Worm (Caenorhabditis elegans) whole organism, L3 larva: Measurements from ENCODE around the gene irld-36.

Experiments
- aly-2 ChIP-seq: fragments of 150-350 bp; optimal IDR thresholded peaks from 2 replicates; lab custom pipeline; 2014; ENCODE audit warnings: missing biosample characterization, missing genetic modification characterization
- ama-1 ChIP-seq: fragments of 150-350 bp; optimal IDR thresholded peaks from 2 replicates; lab custom pipeline; 2018
- ceh-28 ChIP-seq: fragments of 150-350 bp; optimal IDR thresholded peaks from 2 replicates; lab custom pipeline; 2014; ENCODE audit warnings: missing biosample characterization, missing genetic modification reagents, missing genetic modification characterization
- egl-27 ChIP-seq: sonication (generic microtip); optimal IDR thresholded peaks from 4 replicates; lab custom pipeline; 2017; ENCODE audit warnings: missing biosample characterization, missing genetic modification reagents, missing genetic modification characterization
- fos-1 ChIP-seq: fragments of 150-350 bp; optimal IDR thresholded peaks from 2 replicates; lab custom pipeline; 2014; ENCODE audit warnings: missing biosample characterization, missing genetic modification characterization
- lin-15B ChIP-seq: fragments of 150-350 bp; optimal IDR thresholded peaks from 2 replicates; lab custom pipeline; 2014; ENCODE audit warnings: missing biosample characterization, missing genetic modification characterization
- mdl-1 ChIP-seq: fragments of 150-350 bp; optimal IDR thresholded peaks from 2 replicates; lab custom pipeline; 2014; ENCODE audit warnings: missing biosample characterization, missing genetic modification characterization
- nhr-25 ChIP-seq: sonication (generic microtip); optimal IDR thresholded peaks from 2 replicates; lab custom pipeline; 2017; ENCODE audit warnings: missing biosample characterization, missing genetic modification characterization
- nhr-28 ChIP-seq: fragments of 150-350 bp; optimal IDR thresholded peaks from 2 replicates; lab custom pipeline; 2014; ENCODE audit warnings: missing biosample characterization, missing genetic modification characterization
- nhr-76 ChIP-seq: fragments of 150-350 bp; sonication (generic microtip); optimal IDR thresholded peaks from 5 replicates; lab custom pipeline; 2014; ENCODE audit warnings: missing biosample characterization, missing genetic modification characterization
- pha-4 ChIP-seq: fragments of 150-350 bp; optimal IDR thresholded peaks from 2 replicates; lab custom pipeline; 2014; ENCODE audit warnings: missing biosample characterization, missing genetic modification reagents, missing genetic modification characterization
- pqm-1 ChIP-seq: fragments of 150-350 bp; optimal IDR thresholded peaks from 2 replicates; lab custom pipeline; 2017; ENCODE audit warnings: missing biosample characterization, missing genetic modification characterization, inconsistent platforms
- snpc-4 ChIP-seq: fragments of 150-350 bp; optimal IDR thresholded peaks from 2 replicates; lab custom pipeline; 2014; ENCODE audit warnings: missing biosample characterization, missing genetic modification characterization
- unc-62 ChIP-seq: fragments of 150-350 bp; sonication (generic microtip); optimal IDR thresholded peaks from 4 replicates; lab custom pipeline; 2014; ENCODE audit warnings: missing biosample characterization, missing genetic modification reagents, missing genetic modification characterization

DNA sequence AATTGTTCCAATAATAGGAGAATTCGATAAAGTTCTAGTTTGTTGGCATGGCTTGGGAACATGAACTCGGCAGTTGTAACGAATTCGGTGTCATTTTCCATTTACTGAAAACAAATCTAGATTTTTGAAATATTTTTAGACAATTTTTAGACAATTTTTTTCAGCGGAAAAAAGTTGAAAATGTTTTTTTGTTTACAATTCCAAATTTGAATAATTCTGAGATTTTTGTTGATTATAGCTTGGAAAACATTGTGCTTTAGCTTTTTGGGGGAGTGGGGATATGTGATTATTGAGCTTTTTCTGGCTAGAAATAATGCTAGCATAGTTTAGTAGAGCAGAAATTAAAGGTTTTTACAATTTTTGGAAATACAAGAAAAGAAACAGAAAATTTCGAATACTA lies 10.3 kb upstream of the irld-36 start, which contains the start of gene srw-97:
- TF ChIP-seq mdl-1 (tag; lab: Kevin White, UChicago) (no peak), ama-1 (no peak), snpc-4 (no peak), nhr-76 (no peak), nhr-25 (no peak), pqm-1 (tag; lab: Kevin White, UChicago) (no peak), nhr-28 (no peak), lin-15B (tag; lab: Kevin White, UChicago) (no peak), unc-62 (no peak), aly-2 (tag; lab: Kevin White, UChicago) (no peak), ceh-28 (tag; lab: Kevin White, UChicago) (no peak), pha-4 (tag; lab: Kevin White, UChicago) (no peak), egl-27 (tag; lab: Kevin White, UChicago) (no peak), fos-1 (tag; lab: Kevin White, UChicago) (no peak)
